Fruit fly (Drosophila melanogaster): Measurements from ENCODE around the gene CG43348.

Gene CG43348

DNA sequence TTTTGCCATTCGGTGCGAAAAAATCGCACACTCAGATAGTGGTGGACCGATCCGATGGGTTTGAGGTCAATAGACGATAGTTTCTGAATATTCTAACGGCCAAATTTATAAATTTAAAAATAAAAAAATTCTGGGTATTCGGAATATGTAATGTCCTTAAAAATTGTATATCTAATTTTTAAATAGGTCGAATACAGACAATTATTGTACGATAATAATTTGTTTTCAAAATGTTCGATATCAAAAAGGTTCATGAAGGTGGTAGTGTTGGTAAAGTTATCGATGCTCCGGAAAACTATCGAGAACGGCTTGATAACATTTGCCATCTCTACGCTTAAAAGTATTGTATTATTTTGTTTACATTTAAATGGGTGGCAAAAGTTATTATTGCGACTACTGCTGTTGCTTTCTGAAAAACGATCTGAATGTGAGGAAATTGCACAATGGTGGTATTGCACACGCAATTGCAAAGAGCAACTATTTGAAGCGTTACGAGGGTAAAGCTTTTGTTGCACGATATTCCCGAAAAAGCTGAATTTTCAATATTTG is 29.3 kb upstream of the CG43348 start, which contains the start of the genes CG31922 and Plap (continued):
- TF ChIP-seq Dref (GFP tag; IDR thresholded peaks at IDR 0.05) (peak; percentile 66), sisA (GFP tag; IDR thresholded peaks at IDR 0.05) (no peak), ase (GFP tag; IDR thresholded peaks at IDR 0.05) (no peak), BtbVII (GFP tag; optimal IDR thresholded peaks at IDR 0.05) (no peak), CG8281 (tag; optimal IDR thresholded peaks at IDR 0.05) (peak; percentile 36), CG16779 (GFP tag; IDR thresholded peaks at IDR 0.05) (no peak), Hand (GFP tag; optimal IDR thresholded peaks at IDR 0.05) (no peak), CG11560 (tag; IDR thresholded peaks at IDR 0.05) (0 out of 3 replicates have a peak, but pooled peaks have one; percentile 55), Bgb (GFP tag; IDR thresholded peaks at IDR 0.05; ENCODE audit: partially characterized antibody) (peak; percentile 81), CG9797 (GFP tag; optimal IDR thresholded peaks at IDR 0.05) (peak; percentile 14), Dbx (GFP tag; IDR thresholded peaks at IDR 0.05) (peak; percentile 76; the same call in 2 of the 3 replicates), ssp (GFP tag; IDR thresholded peaks at IDR 0.05) (peak; percentile 62), odd (GFP tag; optimal IDR thresholded peaks at IDR 0.05) (no peak), otp (GFP tag; IDR thresholded peaks at IDR 0.05) (no peak), Taf1 (GFP tag; IDR thresholded peaks at IDR 0.05) (peak; percentile 39; the same call in 1 of the 2 replicates), klu (GFP tag; IDR thresholded peaks at IDR 0.05) (peak; percentile 52), CG3838 (GFP tag; optimal IDR thresholded peaks at IDR 0.05) (no peak), pita (GFP tag; optimal IDR thresholded peaks at IDR 0.05) (no peak), CG3847 (GFP tag; IDR thresholded peaks at IDR 0.05) (peak; percentile 78), en (GFP tag; optimal IDR thresholded peaks at IDR 0.05) (no peak), tgo (GFP tag; IDR thresholded peaks at IDR 0.05) (peak; percentile 61; the same call in 1 of the 3 replicates), Opbp (GFP tag; IDR thresholded peaks at IDR 0.05; ENCODE audit: partially characterized antibody) (peak; percentile 74; the same call in 1 of the 3 replicates), row (GFP tag; IDR thresholded peaks at IDR 0.05) (peak; percentile 96), slbo (GFP tag; IDR thresholded peaks at IDR 0.05) (peak; percentile 80), CG6272 (GFP tag; IDR thresholded peaks at IDR 0.05) (peak; percentile 70), D (optimal IDR thresholded peaks at IDR 0.05) (no peak), D (GFP tag; optimal IDR thresholded peaks at IDR 0.05) (peak; percentile 28), CG11085 (GFP tag; IDR thresholded peaks at IDR 0.05) (0 out of 2 replicates have a peak, but pooled peaks have one; percentile 17), CG15601 (tag; optimal IDR thresholded peaks at IDR 0.05) (peak; percentile 71), CG9876 (GFP tag; optimal IDR thresholded peaks at IDR 0.05) (peak; percentile 14), CG8388 (GFP tag; optimal IDR thresholded peaks at IDR 0.05) (peak; percentile 58), CG34376 (GFP tag; optimal IDR thresholded peaks at IDR 0.05) (peak; percentile 77), Side (GFP tag; optimal IDR thresholded peaks at IDR 0.05) (peak; percentile 58), bab2 (GFP tag; optimal IDR thresholded peaks at IDR 0.05) (peak; percentile 64), CG9215 (GFP tag; IDR thresholded peaks at IDR 0.05) (peak; percentile 78), CG42726 (GFP tag; IDR thresholded peaks at IDR 0.05; ENCODE audit: partially characterized antibody) (no peak), CG7928 (GFP tag; optimal IDR thresholded peaks at IDR 0.05) (peak; percentile 39), B-H2 (GFP tag; optimal IDR thresholded peaks at IDR 0.05) (no peak), dysf (GFP tag; IDR thresholded peaks at IDR 0.05) (peak; percentile 62; the same call in 1 of the 3 replicates), fd64A (GFP tag; optimal IDR thresholded peaks at IDR 0.05) (no peak), Hr3 (GFP tag; optimal IDR thresholded peaks at IDR 0.05) (peak; percentile 86), shn (GFP tag; optimal IDR thresholded peaks at IDR 0.05) (peak; percentile 59), onecut (GFP tag; IDR thresholded peaks at IDR 0.05) (no peak; the same call in 1 of the 2 replicates), mam (GFP tag; optimal IDR thresholded peaks at IDR 0.05) (peak; percentile 76), repo (GFP tag; optimal IDR thresholded peaks at IDR 0.05) (peak; percentile 7), CG9727 (GFP tag; optimal IDR thresholded peaks at IDR 0.05) (peak; percentile 71), Hr39 (optimal IDR thresholded peaks at IDR 0.05) (no peak), CG6854 (GFP tag; optimal IDR thresholded peaks at IDR 0.05) (no peak), CoRest (tag; optimal IDR thresholded peaks at IDR 0.05) (peak; percentile 87), ttk (GFP tag; IDR thresholded peaks at IDR 0.05) (no peak), Oaz (GFP tag; IDR thresholded peaks at IDR 0.05) (0 out of 2 replicates have a peak, but pooled peaks have one; percentile 26), cas (GFP tag; IDR thresholded peaks at IDR 0.05) (no peak)

Data from whole organism, embryonic.